Fruit fly (Drosophila melanogaster): ENCODE data around the gene CG2444.

dm6 chrX:11687666-11688492 lies 17.2 kb downstream of the CG2444 start:
- peak; percentile 83 for TF ChIP-seq svp (GFP tag)
- peak; percentile 52 for TF ChIP-seq Eip78C (GFP tag)
- no peak for TF ChIP-seq Sox102F (GFP tag; optimal IDR thresholded peaks at IDR 0.05)
- no peak for TF ChIP-seq CG6854 (GFP tag; optimal IDR thresholded peaks at IDR 0.05)
- TF ChIP-seq CG8319 (GFP tag; optimal IDR thresholded peaks at IDR 0.05): no peak
- TF ChIP-seq CG15336 (GFP tag; IDR thresholded peaks at IDR 0.05): no peak
- TF ChIP-seq CG8632 (GFP tag; optimal IDR thresholded peaks at IDR 0.05): no peak
- TF ChIP-seq Met (GFP tag; optimal IDR thresholded peaks at IDR 0.05): no peak
- no peak for TF ChIP-seq cyc (GFP tag; optimal IDR thresholded peaks at IDR 0.05)
- no peak for TF ChIP-seq Smox (GFP tag; optimal IDR thresholded peaks at IDR 0.05)
- peak; percentile 72 for TF ChIP-seq vri (GFP tag; optimal IDR thresholded peaks at IDR 0.05)
- no peak for TF ChIP-seq Gug (GFP tag; IDR thresholded peaks at IDR 0.05)
